Worm (Caenorhabditis elegans) whole organism, L4 larva: ENCODE results near the gene R02D5.24.
A peak's percentile ranks its signal among the peaks of the same experiment; 100 is the strongest.

ENCODE experiments used
- ZK546.5 ChIP-seq, 2 experiments: sonication (generic microtip); optimal IDR thresholded peaks; 2 replicates each; lab custom pipeline; 2017; ENCODE audit warnings: missing biosample characterization in 2 of 2, missing genetic modification characterization in 2 of 2
- ceh-28 ChIP-seq: fragments of 150-350 bp; optimal IDR thresholded peaks from 2 replicates; lab custom pipeline; 2014; ENCODE audit warnings: missing biosample characterization, missing genetic modification reagents, missing genetic modification characterization
- ceh-82 ChIP-seq: sonication (generic microtip); optimal IDR thresholded peaks from 2 replicates; lab custom pipeline; 2017; ENCODE audit warnings: missing biosample characterization, missing genetic modification characterization
- nhr-11 ChIP-seq: fragments of 150-350 bp; optimal IDR thresholded peaks from 2 replicates; lab custom pipeline; 2014; ENCODE audit warnings: missing biosample characterization, missing genetic modification characterization
- unc-62 ChIP-seq, 3 experiments: fragments of 150-350 bp in 1 of 3; sonication (generic microtip); optimal IDR thresholded peaks in 2 of 3; peaks in 1 of 3; 1 replicate in 1 of 3; 2 replicates in 2 of 3; lab custom pipeline; 2014 to 2017; ENCODE audit warnings: missing biosample characterization in 3 of 3, missing genetic modification characterization in 3 of 3, missing genetic modification reagents in 3 of 3, missing genotype in 1 of 3
- ztf-11 ChIP-seq: fragments of 150-350 bp; optimal IDR thresholded peaks from 2 replicates; lab custom pipeline; 2014; ENCODE audit warnings: missing biosample characterization, missing genetic modification characterization

- TF ChIP-seq ceh-82 (tag; lab: Kevin White, UChicago) (no peak), unc-62 (GFP tag; optimal IDR thresholded peaks at IDR 0.05 in 1 of 2; lab: Kevin White, UChicago) (peak in 1 of 2 experiments; percentile 63), unc-62 (tag; optimal IDR thresholded peaks at IDR 0.05; lab: Kevin White, UChicago) (no peak), nhr-11 (tag; lab: Kevin White, UChicago) (no peak), ztf-11 (no peak), ceh-28 (tag; lab: Kevin White, UChicago) (no peak), ZK546.5 (tag; optimal IDR thresholded peaks at IDR 0.05; lab: Kevin White, UChicago) (no peak)
Observed at ce11 chrV:14548510-14548909, 47.4 kb downstream of the R02D5.24 start.
